Worm (Caenorhabditis elegans) whole organism, L2 larva: ENCODE data around the gene hlh-29.
A peak's percentile ranks its signal among the peaks of the same experiment; 100 is the strongest.

Experiments used
- F13H6.1 ChIP-seq: sonication (generic microtip); optimal IDR thresholded peaks from 2 replicates; lab custom pipeline; 2016; ENCODE audit warnings: missing genetic modification characterization, missing compliant biosample characterization
- Y55F3AM.14 ChIP-seq: fragments of 200-800 bp; sonication (Bioruptor generic); optimal IDR thresholded peaks from 2 replicates; lab custom pipeline; 2018; ENCODE audit warnings: mild to moderate bottlenecking, missing genetic modification characterization, missing compliant biosample characterization
- alr-1 ChIP-seq: fragments of 150-350 bp; optimal IDR thresholded peaks from 2 replicates; lab custom pipeline; 2014; ENCODE audit warnings: missing biosample characterization, missing genetic modification characterization
- blmp-1 ChIP-seq: sonication (generic microtip); optimal IDR thresholded peaks from 2 replicates; lab custom pipeline; 2017; ENCODE audit warnings: missing genetic modification characterization, mild to moderate bottlenecking, missing compliant biosample characterization, antibody characterized with exemption, moderate library complexity; ENCODE audit not compliant: insufficient read depth
- ceh-16 ChIP-seq: fragments of 150-350 bp; optimal IDR thresholded peaks from 2 replicates; lab custom pipeline; 2014; ENCODE audit warnings: missing biosample characterization, missing genetic modification characterization
- ceh-82 ChIP-seq: fragments of 150-350 bp; optimal IDR thresholded peaks from 2 replicates; lab custom pipeline; 2014; ENCODE audit warnings: missing biosample characterization, missing genetic modification characterization
- crh-2 ChIP-seq: sonication (generic microtip); optimal IDR thresholded peaks from 2 replicates; lab custom pipeline; 2017; ENCODE audit warnings: missing biosample characterization, missing genetic modification characterization
- dmd-4 ChIP-seq: sonication (generic microtip); optimal IDR thresholded peaks from 2 replicates; lab custom pipeline; 2017; ENCODE audit warnings: missing biosample characterization, missing genetic modification characterization
- egl-27 ChIP-seq: sonication (generic microtip); optimal IDR thresholded peaks from 3 replicates; lab custom pipeline; 2017; ENCODE audit warnings: missing biosample characterization, missing genetic modification reagents, missing genetic modification characterization
- elt-3 ChIP-seq: sonication (generic microtip); optimal IDR thresholded peaks from 2 replicates; lab custom pipeline; 2017; ENCODE audit warnings: missing biosample characterization, missing genetic modification characterization
- fos-1 ChIP-seq: fragments of 150-350 bp; optimal IDR thresholded peaks from 2 replicates; lab custom pipeline; 2014; ENCODE audit warnings: missing biosample characterization, missing genetic modification characterization
- gmeb-1 ChIP-seq: fragments of 150-350 bp; optimal IDR thresholded peaks from 2 replicates; lab custom pipeline; 2014; ENCODE audit warnings: missing biosample characterization, missing genetic modification characterization
- lin-11 ChIP-seq: fragments of 150-350 bp; sonication (generic microtip); optimal IDR thresholded peaks from 2 replicates; lab custom pipeline; 2014; ENCODE audit warnings: missing biosample characterization, missing genetic modification characterization, inconsistent platforms, mixed read lengths
- lin-39 ChIP-seq: fragments of 150-350 bp; optimal IDR thresholded peaks from 2 replicates; lab custom pipeline; 2014; ENCODE audit warnings: missing biosample characterization, missing genetic modification reagents, missing genetic modification characterization
- lsy-2 ChIP-seq, 2 experiments: fragments of 150-350 bp in 1 of 2; sonication (generic microtip) in 1 of 2; optimal IDR thresholded peaks; 2 replicates each; lab custom pipeline; 2014 to 2017; ENCODE audit warnings: missing biosample characterization in 2 of 2, missing genetic modification characterization in 2 of 2
- mab-5 ChIP-seq: fragments of 150-350 bp; optimal IDR thresholded peaks from 2 replicates; lab custom pipeline; 2014; ENCODE audit warnings: missing biosample characterization, missing genetic modification characterization
- mdl-1 ChIP-seq, 2 experiments: fragments of 150-350 bp in 1 of 2; sonication (generic microtip) in 1 of 2; optimal IDR thresholded peaks; 2 replicates each; lab custom pipeline; 2017; ENCODE audit warnings: missing biosample characterization in 2 of 2, missing genetic modification characterization in 2 of 2
- nhr-10 ChIP-seq: sonication (generic microtip); optimal IDR thresholded peaks from 2 replicates; lab custom pipeline; 2017; ENCODE audit warnings: missing biosample characterization, missing genetic modification characterization
- nhr-11 ChIP-seq: fragments of 150-350 bp; optimal IDR thresholded peaks from 2 replicates; lab custom pipeline; 2014; ENCODE audit warnings: missing biosample characterization, missing genetic modification characterization
- nhr-12 ChIP-seq: fragments of 150-350 bp; optimal IDR thresholded peaks from 2 replicates; lab custom pipeline; 2014; ENCODE audit warnings: missing biosample characterization, missing genetic modification characterization
- nhr-129 ChIP-seq: fragments of 150-350 bp; optimal IDR thresholded peaks from 2 replicates; lab custom pipeline; 2014; ENCODE audit warnings: missing biosample characterization, missing genetic modification characterization
- nhr-23 ChIP-seq: fragments of 150-350 bp; optimal IDR thresholded peaks from 2 replicates; lab custom pipeline; 2014; ENCODE audit warnings: missing biosample characterization, missing genetic modification reagents, missing genetic modification characterization
- nhr-77 ChIP-seq: fragments of 150-350 bp; optimal IDR thresholded peaks from 2 replicates; lab custom pipeline; 2014; ENCODE audit warnings: missing biosample characterization, missing genetic modification characterization
- peb-1 ChIP-seq: fragments of 150-350 bp; optimal IDR thresholded peaks from 2 replicates; lab custom pipeline; 2014; ENCODE audit warnings: missing biosample characterization, missing genetic modification characterization
- sem-4 ChIP-seq: fragments of 150-350 bp; optimal IDR thresholded peaks from 2 replicates; lab custom pipeline; 2014; ENCODE audit warnings: missing biosample characterization, missing genetic modification reagents, missing genetic modification characterization
- sma-3 ChIP-seq: sonication (generic microtip); optimal IDR thresholded peaks from 2 replicates; lab custom pipeline; 2016; ENCODE audit warnings: missing genetic modification reagents, missing genetic modification characterization, missing compliant biosample characterization
- sma-9 ChIP-seq, 2 experiments: fragments of 150-350 bp in 1 of 2; sonication (generic microtip) in 1 of 2; optimal IDR thresholded peaks; 2 replicates each; lab custom pipeline; 2014 to 2016; ENCODE audit warnings: missing genetic modification characterization in 2 of 2, mild to moderate bottlenecking in 1 of 2, missing biosample characterization in 1 of 2, missing compliant biosample characterization in 1 of 2, missing genetic modification reagents in 1 of 2, moderate library complexity in 1 of 2
- snpc-4 ChIP-seq: fragments of 150-350 bp; optimal IDR thresholded peaks from 2 replicates; lab custom pipeline; 2014; ENCODE audit warnings: missing biosample characterization, missing genetic modification characterization
- unc-62 ChIP-seq: fragments of 150-350 bp; optimal IDR thresholded peaks from 2 replicates; lab custom pipeline; 2014; ENCODE audit warnings: missing biosample characterization, missing genetic modification reagents, missing genetic modification characterization
- ztf-11 ChIP-seq: sonication (generic microtip); optimal IDR thresholded peaks from 2 replicates; lab custom pipeline; 2017; ENCODE audit warnings: missing biosample characterization, missing genetic modification characterization

The hlh-29 gene

ce11 chrX:17504447-17504846, 44.0 kb downstream of the hlh-29 start:
- TF ChIP-seq nhr-23 (no peak), lin-39 (no peak), ceh-82 (tag; lab: Kevin White, UChicago) (no peak), sem-4 (tag; lab: Kevin White, UChicago) (no peak), gmeb-1 (no peak), snpc-4 (tag; lab: Kevin White, UChicago) (no peak), nhr-10 (no peak), mab-5 (tag; lab: Kevin White, UChicago) (no peak), fos-1 (tag; lab: Kevin White, UChicago) (peak; percentile 35), F13H6.1 (tag; lab: Kevin White, UChicago) (peak; percentile 26), sma-9 (GFP tag; optimal IDR thresholded peaks at IDR 0.05; lab: Kevin White, UChicago) (peak; percentile 73), sma-9 (tag; optimal IDR thresholded peaks at IDR 0.05; lab: Kevin White, UChicago) (no peak), egl-27 (tag; lab: Kevin White, UChicago) (no peak), nhr-11 (tag; lab: Kevin White, UChicago) (no peak), elt-3 (no peak), lin-11 (tag; lab: Kevin White, UChicago) (no peak), dmd-4 (tag; lab: Kevin White, UChicago) (no peak), ceh-16 (no peak), lsy-2 (tag; optimal IDR thresholded peaks at IDR 0.05; lab: Kevin White, UChicago) (peak in 1 of 2 experiments; percentile 30), nhr-129 (tag; lab: Kevin White, UChicago) (no peak), peb-1 (tag; lab: Kevin White, UChicago) (no peak), alr-1 (tag; lab: Kevin White, UChicago) (no peak), mdl-1 (tag; optimal IDR thresholded peaks at IDR 0.05; lab: Kevin White, UChicago) (no peak), Y55F3AM.14 (no peak), nhr-77 (tag; lab: Kevin White, UChicago) (no peak), crh-2 (tag; lab: Kevin White, UChicago) (peak; percentile 55), nhr-12 (tag; lab: Kevin White, UChicago) (no peak), blmp-1 (tag; lab: Kevin White, UChicago) (no peak), sma-3 (GFP tag; lab: Kevin White, UChicago) (no peak), ztf-11 (tag; lab: Kevin White, UChicago) (no peak)

ce11 chrX:17502246-17502645, 46.2 kb downstream of the hlh-29 start:
- TF ChIP-seq sma-9 (GFP tag; optimal IDR thresholded peaks at IDR 0.05; lab: Kevin White, UChicago) (peak; percentile 41), sma-9 (tag; optimal IDR thresholded peaks at IDR 0.05; lab: Kevin White, UChicago) (no peak), lsy-2 (tag; optimal IDR thresholded peaks at IDR 0.05; lab: Kevin White, UChicago) (no peak), sma-3 (GFP tag; lab: Kevin White, UChicago) (no peak), unc-62 (GFP tag; lab: Kevin White, UChicago) (no peak)
- TF ChIP-seq, all 48 proteins: peak for 1
